Fruit fly (Drosophila melanogaster): Measurements from ENCODE around the gene GABA-B-R1.

GABA-B-R1 gene

DNA sequence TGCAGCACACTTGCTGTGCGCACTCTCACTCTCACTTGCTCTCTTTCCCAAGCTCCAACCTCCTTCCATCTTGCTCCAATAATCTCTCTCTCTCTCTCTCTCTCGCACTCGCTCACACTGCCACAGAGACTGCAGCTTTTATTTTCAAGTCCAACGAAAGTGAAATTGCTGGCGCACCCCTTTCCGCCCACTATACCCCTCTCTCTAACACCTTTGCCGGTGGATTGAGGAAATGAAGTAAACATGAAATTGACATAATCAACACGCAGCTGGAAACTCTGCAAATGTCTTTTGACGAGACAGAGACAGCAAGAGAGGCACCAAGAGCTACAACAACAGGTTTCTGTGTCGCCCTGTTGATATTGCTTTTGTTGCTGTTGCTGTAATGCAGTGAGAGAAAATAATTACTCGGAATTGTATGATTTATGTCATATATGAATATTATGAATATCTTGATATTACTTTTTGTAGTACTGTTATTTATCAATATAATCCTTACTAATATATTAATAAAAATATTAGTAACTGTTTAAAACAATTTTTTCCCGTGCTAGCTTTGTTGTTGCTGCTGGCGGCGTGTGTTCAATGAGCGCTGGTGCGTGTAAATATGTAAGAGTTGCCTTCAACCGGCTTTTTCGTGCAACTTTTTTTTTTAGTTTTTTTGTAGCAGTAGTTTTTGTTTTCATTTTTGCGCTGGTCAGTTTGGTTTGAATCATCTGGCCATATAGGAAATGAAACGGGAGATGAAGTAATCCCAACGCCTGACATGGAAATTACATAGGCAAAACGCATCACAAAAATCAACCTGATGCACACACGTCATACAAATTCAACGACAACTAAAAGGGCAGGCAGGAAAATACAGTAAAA, 20.3 kb upstream of the GABA-B-R1 start (continued):
- TF ChIP-seq lilli (GFP tag; optimal IDR thresholded peaks at IDR 0.05) (peak; percentile 75), h (optimal IDR thresholded peaks at IDR 0.05) (no peak), yki (optimal IDR thresholded peaks at IDR 0.05) (no peak), CG32767 (GFP tag; IDR thresholded peaks at IDR 0.05) (peak; percentile 92), jumu (GFP tag; optimal IDR thresholded peaks at IDR 0.05) (no peak), scrt (GFP tag; optimal IDR thresholded peaks at IDR 0.05) (peak; percentile 96), ERR (GFP tag; optimal IDR thresholded peaks at IDR 0.05) (no peak), Hmr (GFP tag; optimal IDR thresholded peaks at IDR 0.05) (peak; percentile 87), CG12236 (GFP tag; optimal IDR thresholded peaks at IDR 0.05) (peak; percentile 19), CG43689 (GFP tag; IDR thresholded peaks at IDR 0.05) (peak; percentile 91), CG31441 (GFP tag; IDR thresholded peaks at IDR 0.05) (peak; percentile 95), CG14710 (tag; optimal IDR thresholded peaks at IDR 0.05) (peak; percentile 88), CG10274 (GFP tag; optimal IDR thresholded peaks at IDR 0.05) (peak; percentile 42), lola (GFP tag; optimal IDR thresholded peaks at IDR 0.05) (peak in 1 of 3 experiments; percentile 89), klu (GFP tag; IDR thresholded peaks at IDR 0.05) (peak; percentile 78), CG18599 (GFP tag; optimal IDR thresholded peaks at IDR 0.05) (peak; percentile 90), CG2889 (GFP tag; IDR thresholded peaks at IDR 0.05) (peak; percentile 72; the same call in 2 of the 3 replicates), CG34422 (GFP tag; IDR thresholded peaks at IDR 0.05) (peak; percentile 94), slbo (GFP tag; IDR thresholded peaks at IDR 0.05) (peak; percentile 89), sens-2 (GFP tag; IDR thresholded peaks at IDR 0.05) (peak; percentile 64; the same call in 1 of the 2 replicates), CG12769 (tag; optimal IDR thresholded peaks at IDR 0.05) (peak; percentile 76), Camta (GFP tag; optimal IDR thresholded peaks at IDR 0.05) (peak; percentile 51), Vsx1 (GFP tag; optimal IDR thresholded peaks at IDR 0.05) (peak; percentile 77), CG14050 (GFP tag; IDR thresholded peaks at IDR 0.05) (peak; percentile 90), CG1529 (GFP tag; optimal IDR thresholded peaks at IDR 0.05) (peak; percentile 87), CG13894 (tag; optimal IDR thresholded peaks at IDR 0.05) (peak; percentile 39), CG4360 (GFP tag; IDR thresholded peaks at IDR 0.05) (peak; percentile 88), inv (GFP tag; IDR thresholded peaks at IDR 0.05; ENCODE audit: partially characterized antibody) (no peak), oc (tag; optimal IDR thresholded peaks at IDR 0.05) (peak; percentile 92), gfzf (GFP tag; optimal IDR thresholded peaks at IDR 0.05) (no peak), CG33213 (GFP tag; optimal IDR thresholded peaks at IDR 0.05) (peak; percentile 36), tgo (GFP tag; IDR thresholded peaks at IDR 0.05) (peak; percentile 95), CG6813 (GFP tag; optimal IDR thresholded peaks at IDR 0.05) (peak; percentile 71), btn (GFP tag; optimal IDR thresholded peaks at IDR 0.05) (peak; percentile 16), CG6689 (GFP tag; IDR thresholded peaks at IDR 0.05) (peak; percentile 95), disco-r (GFP tag; optimal IDR thresholded peaks at IDR 0.05) (no peak), CG7786 (GFP tag; optimal IDR thresholded peaks at IDR 0.05) (peak; percentile 9), da (GFP tag; optimal IDR thresholded peaks at IDR 0.05) (peak; percentile 21), CG13287 (GFP tag; IDR thresholded peaks at IDR 0.05; ENCODE audit: partially characterized antibody) (peak; percentile 26; the same call in 1 of the 2 replicates), CG5953 (GFP tag; IDR thresholded peaks at IDR 0.05) (peak; percentile 87), HLHmδ (GFP tag; optimal IDR thresholded peaks at IDR 0.05) (peak; percentile 93), jigr1 (GFP tag; IDR thresholded peaks at IDR 0.05) (peak; percentile 89), tx (GFP tag; optimal IDR thresholded peaks at IDR 0.05) (peak; percentile 26), CG16863 (GFP tag; optimal IDR thresholded peaks at IDR 0.05) (peak; percentile 46), Mes4 (GFP tag; optimal IDR thresholded peaks at IDR 0.05) (peak; percentile 60), CG13424 (tag; optimal IDR thresholded peaks at IDR 0.05) (peak; percentile 93), Hr39 (optimal IDR thresholded peaks at IDR 0.05) (no peak), ato (GFP tag; IDR thresholded peaks at IDR 0.05; ENCODE audit: partially characterized antibody) (no peak), grau (tag; optimal IDR thresholded peaks at IDR 0.05) (peak; percentile 91), CG1602 (GFP tag; optimal IDR thresholded peaks at IDR 0.05) (peak; percentile 90)
